Worm (Caenorhabditis elegans): ENCODE measurements around the gene rib-2.
A peak's percentile ranks its signal among the peaks of the same experiment; 100 is the strongest.

rib-2 gene

DNA sequence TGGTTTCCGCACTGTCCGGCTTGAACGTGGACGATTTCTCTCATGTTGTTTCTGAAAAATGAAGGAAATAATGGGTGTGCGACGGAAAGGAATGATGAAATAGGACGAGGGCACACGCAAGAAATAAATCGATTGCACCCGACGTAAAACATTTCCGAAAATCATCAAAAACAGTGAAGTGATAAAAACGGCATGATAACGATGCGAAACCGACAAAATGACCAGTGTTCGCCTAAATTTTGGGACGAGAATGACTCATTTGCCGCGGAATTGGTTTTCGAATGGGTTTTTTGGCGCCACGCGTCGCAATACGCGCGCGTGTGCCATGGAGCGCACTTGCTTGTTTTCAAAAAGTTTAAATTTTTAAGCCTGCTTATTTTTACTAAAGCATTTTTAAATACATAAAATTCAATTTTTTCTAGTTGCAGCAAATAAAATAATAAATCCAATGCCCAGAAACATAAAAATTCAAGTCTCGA lies at the start of gene rib-2, which contains the start of gene tbb-1:
TSS of gene rib-2 (plus strand) at position 429 of the 479 bp plus-strand sequence.
TSS of gene tbb-1 (minus strand) at position 51 of the 479 bp plus-strand sequence.
- TF ChIP-seq ama-1 (optimal IDR thresholded peaks at IDR 0.05) (no peak), B0310.2 (tag; optimal IDR thresholded peaks at IDR 0.05) (no peak), scrt-1 (GFP tag; IDR thresholded peaks at IDR 0.05) (no peak), hmbx-1 (tag; optimal IDR thresholded peaks at IDR 0.05) (no peak), flt-1 (GFP tag; IDR thresholded peaks at IDR 0.05) (no peak)

DNA sequence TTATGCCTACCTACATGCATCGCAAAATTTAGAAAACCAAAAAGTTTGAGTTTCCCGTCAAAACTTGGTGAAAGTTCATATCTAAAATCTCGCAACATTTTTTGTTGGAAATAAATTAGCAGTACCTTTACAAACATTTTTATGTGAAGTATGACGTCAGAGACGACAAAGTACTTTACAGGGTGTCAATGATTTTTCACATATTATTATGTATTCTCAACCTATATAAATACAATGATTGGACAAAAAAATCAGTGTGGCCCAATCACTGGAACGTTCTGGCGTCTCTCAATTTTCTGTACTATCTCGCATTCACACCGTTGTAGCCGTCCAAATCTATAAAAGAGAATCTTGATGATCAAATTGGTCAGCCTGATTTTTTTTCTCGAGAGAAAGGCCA lies 48.3 kb upstream of the rib-2 start, which contains the start of the genes Y39A1A.18 and fmo-3:
TSS of gene Y39A1A.18 (minus strand) at position 192 of the 400 bp plus-strand sequence.
TSS of gene fmo-3 (plus strand) at position 388 of the 400 bp plus-strand sequence.
- TF ChIP-seq pes-1 (GFP tag; IDR thresholded peaks at IDR 0.05), result no peak
- TF ChIP-seq scrt-1 (GFP tag; IDR thresholded peaks at IDR 0.05), result no peak
- TF ChIP-seq tra-4 (tag; optimal IDR thresholded peaks at IDR 0.05), result no peak
- TF ChIP-seq F13C5.2 (tag; optimal IDR thresholded peaks at IDR 0.05), result no peak
- TF ChIP-seq tbx-11 (GFP tag; IDR thresholded peaks at IDR 0.05), result no peak

DNA sequence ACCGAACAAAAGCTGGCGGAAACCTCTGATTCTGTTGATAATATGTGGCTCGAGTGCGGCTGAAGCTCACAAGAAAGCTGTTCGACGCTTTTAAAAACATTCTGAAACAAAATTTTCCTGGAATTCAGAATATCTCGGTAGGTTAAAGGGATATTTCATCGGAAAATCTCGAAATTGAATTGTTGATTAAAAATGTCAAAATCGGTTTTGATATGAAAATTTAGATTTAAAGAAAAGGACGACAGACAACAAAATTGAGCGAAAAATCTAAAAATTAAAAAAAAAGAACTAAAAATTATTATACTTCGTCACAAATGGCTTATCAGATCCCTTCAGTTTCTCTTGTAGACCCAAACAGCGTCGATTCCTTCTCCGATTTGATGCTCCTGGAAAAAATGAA lies 42.1 kb upstream of the rib-2 start, which contains the start of gene Y39A1A.20:
TSS of gene Y39A1A.20 (minus strand) at position 101 of the 400 bp plus-strand sequence.
- no peak for TF ChIP-seq hmbx-1 (tag; optimal IDR thresholded peaks at IDR 0.05)
- TF ChIP-seq ceh-13 (GFP tag; optimal IDR thresholded peaks at IDR 0.05), result no peak
- TF ChIP-seq F13C5.2 (tag; optimal IDR thresholded peaks at IDR 0.05), result no peak
- no peak for TF ChIP-seq hmg-4 (GFP tag; optimal IDR thresholded peaks at IDR 0.05)
- TF ChIP-seq scrt-1 (GFP tag; IDR thresholded peaks at IDR 0.05), result no peak
- no peak for TF ChIP-seq sea-1 (GFP tag; conservative IDR thresholded peaks at IDR 0.05)
- TF ChIP-seq flt-1 (GFP tag; IDR thresholded peaks at IDR 0.05), result no peak
- TF ChIP-seq B0310.2 (tag; optimal IDR thresholded peaks at IDR 0.05), result no peak
- no peak for TF ChIP-seq tbx-37 (GFP tag; conservative IDR thresholded peaks at IDR 0.05)
- no peak for TF ChIP-seq tra-4 (tag; optimal IDR thresholded peaks at IDR 0.05)
- no peak for TF ChIP-seq hnd-1 (tag; optimal IDR thresholded peaks at IDR 0.05)
- no peak for TF ChIP-seq ets-7 (tag; optimal IDR thresholded peaks at IDR 0.05)
- TF ChIP-seq ceh-36 (tag; optimal IDR thresholded peaks at IDR 0.05), result no peak
- no peak for TF ChIP-seq ama-1 (optimal IDR thresholded peaks at IDR 0.05)
- TF ChIP-seq tbx-11 (GFP tag; IDR thresholded peaks at IDR 0.05), result no peak
- TF ChIP-seq aly-1 (tag; optimal IDR thresholded peaks at IDR 0.05), result no peak
- no peak for TF ChIP-seq pes-1 (GFP tag; IDR thresholded peaks at IDR 0.05)

DNA sequence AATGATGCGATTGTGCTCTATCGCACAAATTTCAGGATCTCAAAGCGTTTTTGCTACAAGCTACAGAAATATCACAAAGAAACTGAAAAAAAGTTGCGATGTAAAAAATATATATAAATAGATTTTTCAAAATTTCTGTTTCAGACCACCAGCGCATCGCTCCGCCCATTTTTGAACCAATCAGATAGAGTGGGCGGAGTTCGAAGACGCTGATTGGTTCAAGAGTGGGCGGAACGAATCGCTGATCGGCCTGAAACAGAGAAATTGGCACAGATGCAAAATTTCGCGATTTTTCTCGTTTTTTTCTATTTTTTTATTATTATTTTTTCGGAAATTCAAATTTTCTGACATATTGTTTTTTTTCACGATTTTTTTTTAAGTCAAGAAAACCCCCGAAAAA lies 39.8 kb upstream of the rib-2 start:
- TF ChIP-seq ceh-36 (tag; optimal IDR thresholded peaks at IDR 0.05), result no peak

DNA sequence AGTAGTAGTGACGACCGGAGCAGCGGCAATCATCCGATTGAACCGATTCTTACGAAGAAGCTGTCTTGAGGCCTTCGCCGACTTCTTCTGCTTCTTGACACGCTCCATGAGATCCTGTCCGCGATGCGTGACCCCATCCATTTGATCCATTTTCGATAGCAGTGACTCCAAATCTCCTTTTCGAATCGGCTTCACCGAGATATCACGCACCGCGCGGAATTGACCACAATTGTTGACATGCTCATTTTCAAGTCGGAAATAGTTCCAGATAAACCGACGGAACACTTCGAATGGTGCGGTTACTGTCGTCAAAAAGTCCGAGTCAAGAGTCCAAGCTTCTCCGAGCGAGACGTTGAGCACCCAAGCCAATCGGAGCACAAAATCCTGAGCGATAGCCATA lies 38.8 kb upstream of the rib-2 start:
- TF ChIP-seq ama-1 (optimal IDR thresholded peaks at IDR 0.05) (no peak), tbx-11 (GFP tag; IDR thresholded peaks at IDR 0.05) (no peak), aly-1 (tag; optimal IDR thresholded peaks at IDR 0.05) (no peak), F13C5.2 (tag; optimal IDR thresholded peaks at IDR 0.05) (no peak), hnd-1 (tag; optimal IDR thresholded peaks at IDR 0.05) (no peak), ets-7 (tag; optimal IDR thresholded peaks at IDR 0.05) (no peak), tbx-37 (GFP tag; conservative IDR thresholded peaks at IDR 0.05) (no peak), hmbx-1 (tag; optimal IDR thresholded peaks at IDR 0.05) (no peak), ceh-13 (GFP tag; optimal IDR thresholded peaks at IDR 0.05) (no peak), tra-4 (tag; optimal IDR thresholded peaks at IDR 0.05) (no peak), scrt-1 (GFP tag; IDR thresholded peaks at IDR 0.05) (no peak), ceh-36 (tag; optimal IDR thresholded peaks at IDR 0.05) (no peak), flt-1 (GFP tag; IDR thresholded peaks at IDR 0.05) (no peak), hmg-4 (GFP tag; optimal IDR thresholded peaks at IDR 0.05) (no peak), sea-1 (GFP tag; conservative IDR thresholded peaks at IDR 0.05) (no peak), B0310.2 (tag; optimal IDR thresholded peaks at IDR 0.05) (no peak)

DNA sequence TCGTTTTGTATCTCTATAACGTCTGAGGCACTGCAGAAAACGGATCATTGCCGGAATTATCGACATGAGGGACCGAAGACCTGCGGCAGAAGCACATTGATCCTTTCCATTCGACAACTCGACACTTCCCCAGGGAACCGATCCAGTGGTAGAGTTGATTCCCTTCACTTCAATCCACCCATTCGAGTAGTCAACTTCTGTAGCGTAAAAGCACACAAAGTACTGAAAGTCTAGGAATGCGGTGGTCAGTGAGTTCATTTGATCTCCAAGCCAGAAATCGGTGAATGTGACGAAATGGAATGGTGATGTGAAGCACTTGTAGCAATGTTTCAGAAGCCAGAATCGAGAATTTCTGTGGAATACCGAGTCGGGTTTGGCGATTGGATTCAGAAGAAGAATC lies 38.1 kb upstream of the rib-2 start:
- no peak for TF ChIP-seq scrt-1 (GFP tag; IDR thresholded peaks at IDR 0.05)
- no peak for TF ChIP-seq sea-1 (GFP tag; conservative IDR thresholded peaks at IDR 0.05)
- TF ChIP-seq ceh-13 (GFP tag; optimal IDR thresholded peaks at IDR 0.05), result no peak
- no peak for TF ChIP-seq tbx-37 (GFP tag; conservative IDR thresholded peaks at IDR 0.05)
- TF ChIP-seq aly-1 (tag; optimal IDR thresholded peaks at IDR 0.05), result no peak
- no peak for TF ChIP-seq hmg-4 (GFP tag; optimal IDR thresholded peaks at IDR 0.05)
- TF ChIP-seq hmbx-1 (tag; optimal IDR thresholded peaks at IDR 0.05), result no peak
- TF ChIP-seq tra-4 (tag; optimal IDR thresholded peaks at IDR 0.05), result no peak
- TF ChIP-seq hnd-1 (tag; optimal IDR thresholded peaks at IDR 0.05), result no peak
- no peak for TF ChIP-seq ama-1 (optimal IDR thresholded peaks at IDR 0.05)
- TF ChIP-seq F13C5.2 (tag; optimal IDR thresholded peaks at IDR 0.05), result no peak
- no peak for TF ChIP-seq B0310.2 (tag; optimal IDR thresholded peaks at IDR 0.05)
- no peak for TF ChIP-seq pes-1 (GFP tag; IDR thresholded peaks at IDR 0.05)

DNA sequence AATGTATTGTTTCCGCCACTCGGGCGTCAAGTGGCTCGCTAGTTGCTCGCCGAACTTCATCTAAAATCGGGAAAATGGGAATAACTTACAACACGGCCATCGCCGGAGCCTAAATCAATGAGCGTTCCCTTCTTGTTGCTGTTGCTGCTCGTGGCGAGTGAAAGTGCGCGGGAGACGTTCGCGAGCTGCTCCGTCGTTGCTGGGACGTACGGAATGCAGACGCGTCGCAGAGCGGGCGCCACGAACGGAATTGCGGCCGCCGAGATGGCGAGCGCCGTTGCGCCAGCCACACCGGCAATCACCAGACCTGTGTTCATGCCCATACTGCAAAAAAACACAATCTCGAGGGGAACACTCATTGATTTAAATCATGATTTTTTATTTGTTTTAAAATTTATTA lies 36.1 kb upstream of the rib-2 start:
- TF ChIP-seq scrt-1 (GFP tag; IDR thresholded peaks at IDR 0.05) (no peak), ets-7 (tag; optimal IDR thresholded peaks at IDR 0.05) (no peak), sea-1 (GFP tag; conservative IDR thresholded peaks at IDR 0.05) (no peak), hmg-4 (GFP tag; optimal IDR thresholded peaks at IDR 0.05) (no peak)

DNA sequence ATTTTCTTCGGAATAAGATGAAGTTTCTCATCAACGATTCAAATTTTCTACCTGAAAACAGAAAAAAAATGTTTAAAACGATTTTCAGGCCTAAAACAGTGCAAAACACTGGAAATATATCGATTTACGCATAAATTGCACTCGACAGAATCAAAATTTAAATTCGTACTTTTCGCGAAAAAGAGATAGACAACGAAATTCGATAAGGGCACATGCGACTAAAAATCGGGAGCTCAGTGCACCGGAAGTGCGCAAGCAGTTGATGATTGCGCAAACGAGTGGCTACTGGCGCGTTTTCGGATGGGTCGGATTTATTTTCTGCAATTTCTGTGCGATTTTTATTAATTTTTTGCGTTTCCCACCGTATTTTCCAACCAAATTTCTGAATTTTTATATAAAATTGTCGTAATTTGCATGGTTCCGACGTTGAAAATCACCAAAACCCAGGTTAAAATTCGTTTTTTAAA lies 35.6 kb upstream of the rib-2 start, which contains the start of the genes Y39A1A.21 and Y39A1A.22:
TSS of gene Y39A1A.21 (minus strand) at position 51 of the 467 bp plus-strand sequence.
TSS of gene Y39A1A.22 (minus strand) at position 57 of the 467 bp plus-strand sequence.
- TF ChIP-seq tra-4 (tag; optimal IDR thresholded peaks at IDR 0.05) (no peak), B0310.2 (tag; optimal IDR thresholded peaks at IDR 0.05) (no peak), tbx-37 (GFP tag; conservative IDR thresholded peaks at IDR 0.05) (0 out of 2 replicates have a peak, but pooled peaks have one; percentile 23), sea-1 (GFP tag; conservative IDR thresholded peaks at IDR 0.05) (peak; percentile 50; the same call in 1 of the 2 replicates), ceh-36 (tag; optimal IDR thresholded peaks at IDR 0.05) (peak; percentile 53), aly-1 (tag; optimal IDR thresholded peaks at IDR 0.05) (no peak), ets-7 (tag; optimal IDR thresholded peaks at IDR 0.05) (peak; percentile 59), ama-1 (optimal IDR thresholded peaks at IDR 0.05) (no peak), hmbx-1 (tag; optimal IDR thresholded peaks at IDR 0.05) (no peak), hmg-4 (GFP tag; optimal IDR thresholded peaks at IDR 0.05) (no peak), tbx-11 (GFP tag; IDR thresholded peaks at IDR 0.05) (no peak), hnd-1 (tag; optimal IDR thresholded peaks at IDR 0.05) (no peak), scrt-1 (GFP tag; IDR thresholded peaks at IDR 0.05) (0 out of 2 replicates have a peak, but pooled peaks have one; percentile 69), flt-1 (GFP tag; IDR thresholded peaks at IDR 0.05) (no peak), F13C5.2 (tag; optimal IDR thresholded peaks at IDR 0.05) (peak; percentile 79), pes-1 (GFP tag; IDR thresholded peaks at IDR 0.05) (peak; percentile 58; the same call in 1 of the 2 replicates), ceh-13 (GFP tag; optimal IDR thresholded peaks at IDR 0.05) (no peak)
